Worm (Caenorhabditis elegans) whole organism, L2 larva: ENCODE measurements around the gene F15B10.3.

Experiments used
- C34F6.9 ChIP-seq: fragments of 150-350 bp; optimal IDR thresholded peaks from 2 replicates; lab custom pipeline; 2014; ENCODE audit warnings: missing biosample characterization, missing genetic modification characterization
- F13H6.1 ChIP-seq: sonication (generic microtip); optimal IDR thresholded peaks from 2 replicates; lab custom pipeline; 2016; ENCODE audit warnings: missing genetic modification characterization, missing compliant biosample characterization
- R02D3.7 ChIP-seq: fragments of 150-350 bp; optimal IDR thresholded peaks from 2 replicates; lab custom pipeline; 2014; ENCODE audit warnings: missing biosample characterization, missing genetic modification characterization
- Y55F3AM.14 ChIP-seq: fragments of 200-800 bp; sonication (Bioruptor generic); optimal IDR thresholded peaks from 2 replicates; lab custom pipeline; 2018; ENCODE audit warnings: mild to moderate bottlenecking, missing genetic modification characterization, missing compliant biosample characterization
- ZK546.5 ChIP-seq: sonication (generic microtip); optimal IDR thresholded peaks from 2 replicates; lab custom pipeline; 2017; ENCODE audit warnings: missing biosample characterization, missing genetic modification characterization
- alr-1 ChIP-seq: fragments of 150-350 bp; optimal IDR thresholded peaks from 2 replicates; lab custom pipeline; 2014; ENCODE audit warnings: missing biosample characterization, missing genetic modification characterization
- aly-2 ChIP-seq: fragments of 150-350 bp; optimal IDR thresholded peaks from 2 replicates; lab custom pipeline; 2014; ENCODE audit warnings: missing biosample characterization, missing genetic modification characterization
- ama-1 ChIP-seq: fragments of 150-350 bp; optimal IDR thresholded peaks from 2 replicates; lab custom pipeline; 2018; ENCODE audit warnings: inconsistent platforms
- blmp-1 ChIP-seq: sonication (generic microtip); optimal IDR thresholded peaks from 2 replicates; lab custom pipeline; 2017; ENCODE audit warnings: missing genetic modification characterization, mild to moderate bottlenecking, missing compliant biosample characterization, antibody characterized with exemption, moderate library complexity; ENCODE audit not compliant: insufficient read depth
- ceh-16 ChIP-seq: fragments of 150-350 bp; optimal IDR thresholded peaks from 2 replicates; lab custom pipeline; 2014; ENCODE audit warnings: missing biosample characterization, missing genetic modification characterization
- crh-2 ChIP-seq: sonication (generic microtip); optimal IDR thresholded peaks from 2 replicates; lab custom pipeline; 2017; ENCODE audit warnings: missing biosample characterization, missing genetic modification characterization
- dmd-4 ChIP-seq: sonication (generic microtip); optimal IDR thresholded peaks from 2 replicates; lab custom pipeline; 2017; ENCODE audit warnings: missing biosample characterization, missing genetic modification characterization
- egl-27 ChIP-seq: sonication (generic microtip); optimal IDR thresholded peaks from 3 replicates; lab custom pipeline; 2017; ENCODE audit warnings: missing biosample characterization, missing genetic modification reagents, missing genetic modification characterization
- elt-1 ChIP-seq: fragments of 150-350 bp; optimal IDR thresholded peaks from 2 replicates; lab custom pipeline; 2014; ENCODE audit warnings: missing biosample characterization, missing genetic modification characterization
- elt-3 ChIP-seq: sonication (generic microtip); optimal IDR thresholded peaks from 2 replicates; lab custom pipeline; 2017; ENCODE audit warnings: missing biosample characterization, missing genetic modification characterization
- fos-1 ChIP-seq: fragments of 150-350 bp; optimal IDR thresholded peaks from 2 replicates; lab custom pipeline; 2014; ENCODE audit warnings: missing biosample characterization, missing genetic modification characterization
- gmeb-1 ChIP-seq: fragments of 150-350 bp; optimal IDR thresholded peaks from 2 replicates; lab custom pipeline; 2014; ENCODE audit warnings: missing biosample characterization, missing genetic modification characterization
- lin-11 ChIP-seq: fragments of 150-350 bp; sonication (generic microtip); optimal IDR thresholded peaks from 2 replicates; lab custom pipeline; 2014; ENCODE audit warnings: missing biosample characterization, missing genetic modification characterization, inconsistent platforms, mixed read lengths
- lin-13 ChIP-seq: fragments of 150-350 bp; optimal IDR thresholded peaks from 2 replicates; lab custom pipeline; 2014; ENCODE audit warnings: missing biosample characterization, missing genetic modification reagents, missing genetic modification characterization
- lin-39 ChIP-seq: fragments of 150-350 bp; optimal IDR thresholded peaks from 2 replicates; lab custom pipeline; 2014; ENCODE audit warnings: missing biosample characterization, missing genetic modification reagents, missing genetic modification characterization
- lsy-2 ChIP-seq, 2 experiments: fragments of 150-350 bp in 1 of 2; sonication (generic microtip) in 1 of 2; optimal IDR thresholded peaks; 2 replicates each; lab custom pipeline; 2014 to 2017; ENCODE audit warnings: missing biosample characterization in 2 of 2, missing genetic modification characterization in 2 of 2
- mab-5 ChIP-seq: fragments of 150-350 bp; optimal IDR thresholded peaks from 2 replicates; lab custom pipeline; 2014; ENCODE audit warnings: missing biosample characterization, missing genetic modification characterization
- nhr-10 ChIP-seq: sonication (generic microtip); optimal IDR thresholded peaks from 2 replicates; lab custom pipeline; 2017; ENCODE audit warnings: missing biosample characterization, missing genetic modification characterization
- nhr-11 ChIP-seq: fragments of 150-350 bp; optimal IDR thresholded peaks from 2 replicates; lab custom pipeline; 2014; ENCODE audit warnings: missing biosample characterization, missing genetic modification characterization
- nhr-129 ChIP-seq: fragments of 150-350 bp; optimal IDR thresholded peaks from 2 replicates; lab custom pipeline; 2014; ENCODE audit warnings: missing biosample characterization, missing genetic modification characterization
- nhr-21 ChIP-seq: fragments of 150-350 bp; optimal IDR thresholded peaks from 2 replicates; lab custom pipeline; 2014; ENCODE audit warnings: missing biosample characterization, missing genetic modification characterization
- nhr-23 ChIP-seq: fragments of 150-350 bp; optimal IDR thresholded peaks from 2 replicates; lab custom pipeline; 2014; ENCODE audit warnings: missing biosample characterization, missing genetic modification reagents, missing genetic modification characterization
- nhr-237 ChIP-seq: fragments of 150-350 bp; optimal IDR thresholded peaks from 2 replicates; lab custom pipeline; 2014; ENCODE audit warnings: missing biosample characterization, missing genetic modification characterization
- nhr-25 ChIP-seq: fragments of 150-350 bp; sonication (generic microtip); optimal IDR thresholded peaks from 3 replicates; lab custom pipeline; 2014; ENCODE audit warnings: missing biosample characterization, missing genetic modification characterization
- nhr-6 ChIP-seq: fragments of 150-350 bp; optimal IDR thresholded peaks from 2 replicates; lab custom pipeline; 2014; ENCODE audit warnings: missing biosample characterization, missing genetic modification characterization
- nhr-77 ChIP-seq: fragments of 150-350 bp; optimal IDR thresholded peaks from 2 replicates; lab custom pipeline; 2014; ENCODE audit warnings: missing biosample characterization, missing genetic modification characterization
- peb-1 ChIP-seq: fragments of 150-350 bp; optimal IDR thresholded peaks from 2 replicates; lab custom pipeline; 2014; ENCODE audit warnings: missing biosample characterization, missing genetic modification characterization
- sem-4 ChIP-seq: fragments of 150-350 bp; optimal IDR thresholded peaks from 2 replicates; lab custom pipeline; 2014; ENCODE audit warnings: missing biosample characterization, missing genetic modification reagents, missing genetic modification characterization
- skn-1 ChIP-seq: sonication (generic microtip); optimal IDR thresholded peaks from 2 replicates; lab custom pipeline; 2017; ENCODE audit warnings: missing biosample characterization, missing genetic modification characterization
- sma-3 ChIP-seq: sonication (generic microtip); optimal IDR thresholded peaks from 2 replicates; lab custom pipeline; 2016; ENCODE audit warnings: missing genetic modification reagents, missing genetic modification characterization, missing compliant biosample characterization
- sma-9 ChIP-seq, 2 experiments: fragments of 150-350 bp in 1 of 2; sonication (generic microtip) in 1 of 2; optimal IDR thresholded peaks; 2 replicates each; lab custom pipeline; 2014 to 2016; ENCODE audit warnings: missing genetic modification characterization in 2 of 2, mild to moderate bottlenecking in 1 of 2, missing biosample characterization in 1 of 2, missing compliant biosample characterization in 1 of 2, missing genetic modification reagents in 1 of 2, moderate library complexity in 1 of 2
- snpc-4 ChIP-seq: fragments of 150-350 bp; optimal IDR thresholded peaks from 2 replicates; lab custom pipeline; 2014; ENCODE audit warnings: missing biosample characterization, missing genetic modification characterization
- unc-39 ChIP-seq: fragments of 150-350 bp; optimal IDR thresholded peaks from 2 replicates; lab custom pipeline; 2014; ENCODE audit warnings: missing biosample characterization, missing genetic modification characterization
- unc-55 ChIP-seq: fragments of 150-350 bp; sonication (generic microtip); optimal IDR thresholded peaks from 3 replicates; lab custom pipeline; 2014; ENCODE audit warnings: missing biosample characterization, missing genetic modification reagents, missing genetic modification characterization
- unc-62 ChIP-seq: fragments of 150-350 bp; optimal IDR thresholded peaks from 2 replicates; lab custom pipeline; 2014; ENCODE audit warnings: missing biosample characterization, missing genetic modification reagents, missing genetic modification characterization
- zag-1 ChIP-seq: fragments of 150-350 bp; optimal IDR thresholded peaks from 2 replicates; lab custom pipeline; 2014; ENCODE audit warnings: missing biosample characterization, missing genetic modification characterization
- ztf-11 ChIP-seq: sonication (generic microtip); optimal IDR thresholded peaks from 2 replicates; lab custom pipeline; 2017; ENCODE audit warnings: missing biosample characterization, missing genetic modification characterization
- ztf-4 ChIP-seq: fragments of 150-350 bp; optimal IDR thresholded peaks from 2 replicates; lab custom pipeline; 2014; ENCODE audit warnings: missing biosample characterization, missing genetic modification characterization

The F15B10.3 gene

ce11 chrIV:6577914-6578313, 24.6 kb upstream of the F15B10.3 start, which contains the start of gene C43G2.3:
TSS of gene C43G2.3 (plus strand) at chrIV:6578214.
- TF ChIP-seq F13H6.1 (no peak), aly-2 (tag; lab: Kevin White, UChicago) (no peak)
- TF ChIP-seq, all 48 proteins: peak for 0

DNA sequence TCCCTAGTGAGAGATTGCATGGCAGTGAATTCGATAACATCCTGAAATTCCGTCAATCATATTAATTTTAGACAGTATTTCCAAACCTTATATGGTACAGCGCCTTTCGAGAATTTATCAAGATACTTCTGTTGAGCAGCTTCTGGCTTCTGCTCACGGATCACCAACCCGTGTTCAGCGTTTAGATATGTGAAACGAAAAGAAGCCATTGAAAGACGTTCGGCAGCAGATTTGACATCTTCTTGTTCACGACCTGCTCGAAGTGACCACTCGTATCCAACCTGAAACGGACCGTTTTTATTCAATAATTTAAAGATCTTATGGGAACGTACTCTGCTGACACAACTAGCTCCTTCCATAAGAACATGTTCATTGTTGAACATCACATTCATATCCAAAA, 20.8 kb upstream of the F15B10.3 start:
- TF ChIP-seq crh-2 (tag; lab: Kevin White, UChicago) (no peak), nhr-129 (tag; lab: Kevin White, UChicago) (no peak), sem-4 (no peak), ZK546.5 (no peak), nhr-237 (no peak), nhr-10 (tag; lab: Kevin White, UChicago) (no peak), C34F6.9 (tag; lab: Kevin White, UChicago) (no peak), elt-3 (tag; lab: Kevin White, UChicago) (no peak), lin-11 (tag; lab: Kevin White, UChicago) (no peak), nhr-77 (tag; lab: Kevin White, UChicago) (no peak), lin-13 (GFP tag; lab: Kevin White, UChicago) (no peak), elt-1 (tag; lab: Kevin White, UChicago) (no peak), nhr-11 (tag; lab: Kevin White, UChicago) (no peak), nhr-23 (tag; lab: Kevin White, UChicago) (no peak), ztf-4 (tag; lab: Kevin White, UChicago) (no peak), fos-1 (tag; lab: Kevin White, UChicago) (no peak)

ce11 chrIV:6582604-6583003, 19.9 kb upstream of the F15B10.3 start, which contains the start of gene odr-8:
TSS of gene odr-8 (minus strand) at chrIV:6582704.
- TF ChIP-seq nhr-77 (tag; lab: Kevin White, UChicago): no peak
- TF ChIP-seq nhr-23 (tag; lab: Kevin White, UChicago): no peak
- no peak for TF ChIP-seq ama-1 (lab: Kevin White, UChicago)
- TF ChIP-seq aly-2 (tag; lab: Kevin White, UChicago): no peak
- no peak for TF ChIP-seq Y55F3AM.14
- TF ChIP-seq egl-27 (tag; lab: Kevin White, UChicago): no peak
- no peak for TF ChIP-seq lin-13 (GFP tag; lab: Kevin White, UChicago)
- TF ChIP-seq nhr-10 (tag; lab: Kevin White, UChicago): no peak
- TF ChIP-seq ceh-16 (tag; lab: Kevin White, UChicago): no peak
- no peak for TF ChIP-seq mab-5 (tag; lab: Kevin White, UChicago)

ce11 chrIV:6585397-6585921, 17.0 kb upstream of the F15B10.3 start, which contains the start of the genes F38A5.2 and dnj-11:
TSS of gene F38A5.2 (minus strand) at chrIV:6585400.
TSS of gene dnj-11 (plus strand) at chrIV:6585871.
- TF ChIP-seq unc-55 (GFP tag; lab: Kevin White, UChicago) (peak; percentile 97), aly-2 (tag; lab: Kevin White, UChicago) (no peak), nhr-11 (tag; lab: Kevin White, UChicago) (no peak), C34F6.9 (tag; lab: Kevin White, UChicago) (peak; percentile 93), unc-39 (tag; lab: Kevin White, UChicago) (no peak), gmeb-1 (tag; lab: Kevin White, UChicago) (peak; percentile 77), dmd-4 (tag; lab: Kevin White, UChicago) (no peak), lin-13 (GFP tag; lab: Kevin White, UChicago) (peak; percentile 83), snpc-4 (tag; lab: Kevin White, UChicago) (peak; percentile 50), nhr-25 (tag; lab: Kevin White, UChicago) (no peak), nhr-21 (peak; percentile 76), sma-3 (GFP tag; lab: Kevin White, UChicago) (peak; percentile 81), blmp-1 (tag; lab: Kevin White, UChicago) (peak; percentile 16), nhr-129 (tag; lab: Kevin White, UChicago) (peak; percentile 87), elt-1 (tag; lab: Kevin White, UChicago) (no peak), lin-11 (tag; lab: Kevin White, UChicago) (peak; percentile 83), lsy-2 (tag; optimal IDR thresholded peaks at IDR 0.05; lab: Kevin White, UChicago) (peak; percentile 64 to 90), alr-1 (no peak), peb-1 (tag; lab: Kevin White, UChicago) (no peak), lin-39 (tag; lab: Kevin White, UChicago) (no peak), nhr-10 (tag; lab: Kevin White, UChicago) (no peak), nhr-6 (tag; lab: Kevin White, UChicago) (no peak), elt-3 (tag; lab: Kevin White, UChicago) (no peak), ceh-16 (tag; lab: Kevin White, UChicago) (peak; percentile 66), mab-5 (tag; lab: Kevin White, UChicago) (peak; percentile 38), zag-1 (tag; lab: Kevin White, UChicago) (peak; percentile 37), nhr-23 (tag; lab: Kevin White, UChicago) (no peak), skn-1 (tag; lab: Kevin White, UChicago) (no peak), F13H6.1 (peak; percentile 74), ztf-4 (tag; lab: Kevin White, UChicago) (peak; percentile 47), egl-27 (tag; lab: Kevin White, UChicago) (peak; percentile 69), R02D3.7 (tag; lab: Kevin White, UChicago) (peak; percentile 7), ztf-11 (no peak), sma-9 (GFP tag; optimal IDR thresholded peaks at IDR 0.05; lab: Kevin White, UChicago) (peak; percentile 88), sma-9 (tag; optimal IDR thresholded peaks at IDR 0.05; lab: Kevin White, UChicago) (no peak), sem-4 (peak; percentile 50), ZK546.5 (no peak), unc-62 (GFP tag; lab: Kevin White, UChicago) (no peak), ama-1 (lab: Kevin White, UChicago) (peak; percentile 42), nhr-77 (tag; lab: Kevin White, UChicago) (no peak), crh-2 (tag; lab: Kevin White, UChicago) (peak; percentile 87)
